Worm (Caenorhabditis elegans): ENCODE results near the gene F58F12.12.

DNA sequence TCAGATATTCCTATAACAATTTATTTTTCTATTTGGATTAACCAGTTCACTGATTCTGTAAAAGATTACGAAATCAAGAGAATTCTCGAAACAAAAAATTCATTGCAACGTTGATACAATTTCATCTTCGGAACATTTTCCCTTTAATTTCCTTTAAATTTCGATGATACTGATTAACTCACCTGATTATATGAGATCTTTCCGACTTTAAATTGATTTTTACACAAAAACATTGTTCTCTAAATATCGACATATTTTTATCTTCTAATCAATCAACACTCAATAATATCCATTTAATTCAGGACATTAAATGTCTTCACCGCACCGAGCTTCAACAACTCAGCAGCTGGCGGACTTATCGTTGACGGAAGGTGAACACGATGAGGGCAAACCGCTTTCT is 10.0 kb upstream of the F58F12.12 start, which contains the start of gene lin-23:
- no peak for TF ChIP-seq sea-2 (GFP tag; optimal IDR thresholded peaks at IDR 0.05)
- no peak for TF ChIP-seq pha-4 (tag; optimal IDR thresholded peaks at IDR 0.05)
- no peak for TF ChIP-seq skn-1 (tag; optimal IDR thresholded peaks at IDR 0.05)
- no peak for TF ChIP-seq hmg-11 (tag; optimal IDR thresholded peaks at IDR 0.05)
